Worm (Caenorhabditis elegans) whole organism, L1 larva: Measurements from ENCODE around the gene pch-2.

Experiments
- C04F5.9 ChIP-seq: sonication (generic microtip); optimal IDR thresholded peaks from 2 replicates; lab custom pipeline; 2016; ENCODE audit warnings: missing genetic modification characterization, missing compliant biosample characterization
- C16A3.4 ChIP-seq: fragments of 150-350 bp; optimal IDR thresholded peaks from 2 replicates; lab custom pipeline; 2014; ENCODE audit warnings: missing biosample characterization, missing genetic modification characterization
- F16B12.6 ChIP-seq: fragments of 150-350 bp; optimal IDR thresholded peaks from 2 replicates; lab custom pipeline; 2014; ENCODE audit warnings: missing biosample characterization, missing genetic modification characterization
- Y116A8C.19 ChIP-seq: sonication (generic microtip); optimal IDR thresholded peaks from 2 replicates; lab custom pipeline; 2016; ENCODE audit warnings: missing compliant biosample characterization, missing genetic modification characterization, borderline replicate concordance
- aha-1 ChIP-seq: fragments of 150-350 bp; optimal IDR thresholded peaks from 2 replicates; lab custom pipeline; 2014; ENCODE audit warnings: missing biosample characterization, missing genetic modification characterization
- blmp-1 ChIP-seq: fragments of 150-350 bp; optimal IDR thresholded peaks from 2 replicates; lab custom pipeline; 2014; ENCODE audit warnings: missing biosample characterization, missing genetic modification characterization
- ceh-82 ChIP-seq, 3 experiments: fragments of 150-350 bp in 1 of 3; sonication (generic microtip) in 2 of 3; optimal IDR thresholded peaks; 2 replicates each; lab custom pipeline; 2014 to 2017; ENCODE audit warnings: missing biosample characterization in 3 of 3, missing genetic modification characterization in 3 of 3
- ceh-90 ChIP-seq: sonication (generic microtip); optimal IDR thresholded peaks from 2 replicates; lab custom pipeline; 2016; ENCODE audit warnings: missing genetic modification characterization, missing compliant biosample characterization
- ces-1 ChIP-seq: fragments of 150-350 bp; optimal IDR thresholded peaks from 2 replicates; lab custom pipeline; 2014; ENCODE audit warnings: missing biosample characterization, missing genetic modification reagents, missing genetic modification characterization
- dpl-1 ChIP-seq, 3 experiments: fragments of 150-350 bp in 2 of 3; sonication (generic microtip) in 1 of 3; optimal IDR thresholded peaks; 2 replicates each; lab custom pipeline; 2014 to 2017; ENCODE audit warnings: missing biosample characterization in 3 of 3, missing genetic modification characterization in 3 of 3, missing genetic modification reagents in 3 of 3
- efl-1 ChIP-seq, 4 experiments: fragments of 150-350 bp; optimal IDR thresholded peaks in 3 of 4; peaks in 1 of 4; 1 replicate in 1 of 4; 2 replicates in 3 of 4; lab custom pipeline; 2014; ENCODE audit warnings: missing biosample characterization in 2 of 4, missing genetic modification characterization in 2 of 4, missing genetic modification reagents in 2 of 4
- efl-3 ChIP-seq: fragments of 200-800 bp; sonication (Bioruptor generic); optimal IDR thresholded peaks from 2 replicates; lab custom pipeline; 2018; ENCODE audit warnings: mild to moderate bottlenecking, missing genetic modification characterization, missing compliant biosample characterization
- egl-27 ChIP-seq, 2 experiments: fragments of 150-350 bp in 1 of 2; sonication (generic microtip); optimal IDR thresholded peaks; 3 replicates each; lab custom pipeline; 2017 to 2018; ENCODE audit warnings: missing biosample characterization in 2 of 2, missing genetic modification characterization in 2 of 2, missing genetic modification reagents in 2 of 2
- elt-2 ChIP-seq: sonication (generic microtip); optimal IDR thresholded peaks from 2 replicates; lab custom pipeline; 2016; ENCODE audit warnings: missing genetic modification characterization, mild to moderate bottlenecking, inconsistent platforms, missing compliant biosample characterization, missing genetic modification reagents
- elt-3 ChIP-seq, 6 experiments: fragments of 150-350 bp in 1 of 6; sonication (generic microtip); optimal IDR thresholded peaks; 2 replicates each; lab custom pipeline; 2017 to 2018; ENCODE audit warnings: missing biosample characterization in 6 of 6, missing genetic modification characterization in 6 of 6, inconsistent platforms in 1 of 6
- fkh-10 ChIP-seq: sonication (generic microtip); optimal IDR thresholded peaks from 2 replicates; lab custom pipeline; 2017; ENCODE audit warnings: missing biosample characterization, missing genetic modification reagents, missing genetic modification characterization
- fkh-4 ChIP-seq: sonication (generic microtip); optimal IDR thresholded peaks from 2 replicates; lab custom pipeline; 2016; ENCODE audit warnings: missing compliant biosample characterization, missing genetic modification characterization, borderline replicate concordance
- fos-1 ChIP-seq: fragments of 150-350 bp; optimal IDR thresholded peaks from 2 replicates; lab custom pipeline; 2014; ENCODE audit warnings: missing biosample characterization, missing genetic modification characterization
- grh-1 ChIP-seq: fragments of 200-800 bp; sonication (Bioruptor generic); IDR thresholded peaks from 2 replicates; pipeline ENCODE4 v1.3.6; 2022; ENCODE audit warnings: missing genetic modification reagents, missing genetic modification characterization, missing compliant biosample characterization
- hlh-4 ChIP-seq: sonication (generic microtip); optimal IDR thresholded peaks from 2 replicates; lab custom pipeline; 2016; ENCODE audit warnings: mild to moderate bottlenecking, missing genetic modification characterization, missing compliant biosample characterization
- isw-1 ChIP-seq: fragments of 200-800 bp; sonication (Bioruptor generic); IDR thresholded peaks from 2 replicates; pipeline ENCODE4 v1.3.6; 2022; ENCODE audit warnings: missing genetic modification characterization, missing compliant biosample characterization
- jun-1 ChIP-seq: fragments of 150-350 bp; optimal IDR thresholded peaks from 2 replicates; lab custom pipeline; 2014; ENCODE audit warnings: missing biosample characterization, missing genetic modification reagents, missing genetic modification characterization
- lin-14 ChIP-seq: fragments of 200-800 bp; sonication (Bioruptor generic); optimal IDR thresholded peaks from 2 replicates; lab custom pipeline; 2018; ENCODE audit warnings: mild to moderate bottlenecking, missing genetic modification characterization, moderate library complexity, missing compliant biosample characterization
- lin-35 ChIP-seq, 2 experiments: fragments of 150-350 bp; optimal IDR thresholded peaks; 2 replicates each; lab custom pipeline; 2014; ENCODE audit warnings: missing biosample characterization in 2 of 2, missing genetic modification characterization in 2 of 2, missing genetic modification reagents in 2 of 2
- lin-39 ChIP-seq: fragments of 150-350 bp; optimal IDR thresholded peaks from 2 replicates; lab custom pipeline; 2014; ENCODE audit warnings: missing biosample characterization, missing genetic modification reagents, missing genetic modification characterization
- lsy-2 ChIP-seq, 2 experiments: fragments of 150-350 bp; optimal IDR thresholded peaks; 2 replicates each; lab custom pipeline; 2014; ENCODE audit warnings: missing biosample characterization in 2 of 2, missing genetic modification characterization in 2 of 2
- mab-9 ChIP-seq: fragments of 200-800 bp; sonication (Bioruptor generic); IDR thresholded peaks from 2 replicates; pipeline ENCODE4 v1.3.6; 2022; ENCODE audit warnings: missing genetic modification reagents, missing genetic modification characterization, missing compliant biosample characterization
- mef-2 ChIP-seq: fragments of 150-350 bp; optimal IDR thresholded peaks from 2 replicates; lab custom pipeline; 2014; ENCODE audit warnings: missing biosample characterization, missing genetic modification characterization
- mep-1 ChIP-seq: fragments of 150-350 bp; optimal IDR thresholded peaks from 2 replicates; lab custom pipeline; 2014; ENCODE audit warnings: missing biosample characterization, missing genetic modification characterization
- nhr-237 ChIP-seq: fragments of 150-350 bp; optimal IDR thresholded peaks from 2 replicates; lab custom pipeline; 2014; ENCODE audit warnings: missing biosample characterization, missing genetic modification characterization
- nhr-47 ChIP-seq: sonication (generic microtip); optimal IDR thresholded peaks from 2 replicates; lab custom pipeline; 2016; ENCODE audit warnings: mild to moderate bottlenecking, missing genetic modification characterization, moderate library complexity, missing compliant biosample characterization
- nhr-76 ChIP-seq: sonication (generic microtip); optimal IDR thresholded peaks from 2 replicates; lab custom pipeline; 2017; ENCODE audit warnings: missing biosample characterization, missing genetic modification characterization
- nhr-85 ChIP-seq: sonication (generic microtip); peaks from one replicate; lab custom pipeline; 2016; ENCODE audit warnings: missing genetic modification characterization, inconsistent platforms, missing compliant biosample characterization
- nhr-90 ChIP-seq: sonication (generic microtip); optimal IDR thresholded peaks from 2 replicates; lab custom pipeline; 2016; ENCODE audit warnings: mild to moderate bottlenecking, missing genetic modification characterization, missing compliant biosample characterization; ENCODE audit not compliant: poor library complexity
- pqm-1 ChIP-seq: sonication (generic microtip); optimal IDR thresholded peaks from 3 replicates; lab custom pipeline; 2017; ENCODE audit warnings: missing biosample characterization, missing genetic modification characterization
- rnt-1 ChIP-seq: sonication (generic microtip); optimal IDR thresholded peaks from 2 replicates; lab custom pipeline; 2016; ENCODE audit warnings: mild to moderate bottlenecking, missing genetic modification characterization, moderate library complexity, missing compliant biosample characterization
- skn-1 ChIP-seq: fragments of 150-350 bp; optimal IDR thresholded peaks from 2 replicates; lab custom pipeline; 2014; ENCODE audit warnings: missing biosample characterization, missing genetic modification characterization
- snu-23 ChIP-seq: sonication (generic microtip); optimal IDR thresholded peaks from 2 replicates; lab custom pipeline; 2016; ENCODE audit warnings: missing genetic modification characterization, missing compliant biosample characterization
- sup-37 ChIP-seq: fragments of 200-800 bp; sonication (Bioruptor generic); optimal IDR thresholded peaks from 2 replicates; lab custom pipeline; 2018; ENCODE audit warnings: mild to moderate bottlenecking, missing genetic modification characterization, missing compliant biosample characterization
- unc-130 ChIP-seq: fragments of 150-350 bp; optimal IDR thresholded peaks from 2 replicates; lab custom pipeline; 2017; ENCODE audit warnings: missing biosample characterization, missing genetic modification characterization, inconsistent platforms
- unc-30 ChIP-seq: sonication (generic microtip); optimal IDR thresholded peaks from 2 replicates; lab custom pipeline; 2017; ENCODE audit warnings: missing biosample characterization, missing genetic modification characterization
- unc-62 ChIP-seq: fragments of 150-350 bp; optimal IDR thresholded peaks from 2 replicates; lab custom pipeline; 2014; ENCODE audit warnings: missing biosample characterization, missing genetic modification reagents, missing genetic modification characterization
- unc-86 ChIP-seq: sonication (generic microtip); optimal IDR thresholded peaks from 2 replicates; lab custom pipeline; 2016; ENCODE audit warnings: missing genetic modification characterization, missing compliant biosample characterization
- unc-98 ChIP-seq: fragments of 200-800 bp; sonication (Bioruptor generic); IDR thresholded peaks from 2 replicates; pipeline ENCODE4 v1.3.6; 2022; ENCODE audit warnings: missing genetic modification characterization, missing compliant biosample characterization
- vab-15 ChIP-seq: sonication (generic microtip); optimal IDR thresholded peaks from 2 replicates; lab custom pipeline; 2017; ENCODE audit warnings: missing genotype, mild to moderate bottlenecking, missing genetic modification characterization, missing compliant biosample characterization
- xbp-1 ChIP-seq: sonication (generic microtip); optimal IDR thresholded peaks from 2 replicates; lab custom pipeline; 2016; ENCODE audit warnings: missing genetic modification characterization, missing compliant biosample characterization
- ztf-11 ChIP-seq, 2 experiments: sonication (generic microtip); optimal IDR thresholded peaks; 2 replicates each; lab custom pipeline; 2016 to 2017; ENCODE audit warnings: missing genetic modification characterization in 2 of 2, missing biosample characterization in 1 of 2, missing compliant biosample characterization in 1 of 2

pch-2 gene

ce11 chrII:8126132-8126531 is 32.0 kb upstream of the pch-2 start (continued):
- TF ChIP-seq unc-98 (GFP tag; lab: Robert Waterston, UW): no peak
- TF ChIP-seq nhr-237 (tag; lab: Kevin White, UChicago): no peak
- peak; percentile 1 for TF ChIP-seq jun-1 (tag; lab: Kevin White, UChicago)
- no peak for TF ChIP-seq ceh-90 (tag; lab: Kevin White, UChicago)
- TF ChIP-seq grh-1 (GFP tag; lab: Robert Waterston, UW): no peak
- no peak for TF ChIP-seq pqm-1 (tag; lab: Kevin White, UChicago)
- no peak for TF ChIP-seq unc-30 (tag; lab: Kevin White, UChicago)
- TF ChIP-seq unc-86 (tag; lab: Kevin White, UChicago): peak; percentile 30
- TF ChIP-seq egl-27 (tag; optimal IDR thresholded peaks at IDR 0.05; lab: Kevin White, UChicago): peak in 1 of 2 experiments; percentile 14
- TF ChIP-seq mep-1 (tag; lab: Kevin White, UChicago): peak; percentile 57
- peak; percentile 45 for TF ChIP-seq nhr-47 (tag; lab: Kevin White, UChicago)
- no peak for TF ChIP-seq C16A3.4 (tag; lab: Kevin White, UChicago)
- no peak for TF ChIP-seq aha-1
- peak; percentile 7 for TF ChIP-seq fkh-10
- no peak for TF ChIP-seq hlh-4 (tag; lab: Kevin White, UChicago)
- peak; percentile 34 for TF ChIP-seq skn-1
- no peak for TF ChIP-seq mef-2
- TF ChIP-seq ztf-11 (tag; optimal IDR thresholded peaks at IDR 0.05; lab: Kevin White, UChicago): peak in 1 of 2 experiments; percentile 12
- TF ChIP-seq unc-62 (GFP tag; lab: Kevin White, UChicago): no peak
- no peak for TF ChIP-seq vab-15 (tag; lab: Kevin White, UChicago)
- peak; percentile 37 for TF ChIP-seq F16B12.6 (tag; lab: Kevin White, UChicago)
- no peak for TF ChIP-seq nhr-76 (tag; lab: Kevin White, UChicago)
- peak; percentile 31 for TF ChIP-seq fos-1
- TF ChIP-seq elt-3 (tag; optimal IDR thresholded peaks at IDR 0.05; lab: Kevin White, UChicago): no peak
- TF ChIP-seq sup-37: no peak
- TF ChIP-seq unc-130: no peak
- TF ChIP-seq ces-1: no peak
- no peak for TF ChIP-seq nhr-90 (tag; lab: Kevin White, UChicago)
- peak; percentile 24 for TF ChIP-seq snu-23 (GFP tag; lab: Kevin White, UChicago)
- TF ChIP-seq dpl-1 (GFP tag; optimal IDR thresholded peaks at IDR 0.05; lab: Kevin White, UChicago): no peak
- no peak for TF ChIP-seq elt-2 (tag; lab: Kevin White, UChicago)
- TF ChIP-seq lin-39 (tag; lab: Kevin White, UChicago): no peak
- TF ChIP-seq mab-9 (GFP tag; lab: Robert Waterston, UW): no peak
- TF ChIP-seq C04F5.9 (tag; lab: Kevin White, UChicago): no peak
- peak in 1 of 2 experiments; percentile 8 for TF ChIP-seq efl-1 (optimal IDR thresholded peaks at IDR 0.05; lab: Kevin White, UChicago)
- peak in 1 of 2 experiments; percentile 0 for TF ChIP-seq efl-1 (GFP tag; optimal IDR thresholded peaks at IDR 0.05 in 1 of 2; lab: Kevin White, UChicago)
- TF ChIP-seq isw-1: no peak

ce11 chrII:8126617-8127016 is 31.5 kb upstream of the pch-2 start:
- no peak for TF ChIP-seq skn-1
- no peak for TF ChIP-seq vab-15 (tag; lab: Kevin White, UChicago)
- TF ChIP-seq ztf-11 (tag; optimal IDR thresholded peaks at IDR 0.05; lab: Kevin White, UChicago): no peak
- no peak for TF ChIP-seq efl-3 (GFP tag; lab: Kevin White, UChicago)
- no peak for TF ChIP-seq blmp-1 (tag; lab: Kevin White, UChicago)
- TF ChIP-seq rnt-1 (tag; lab: Kevin White, UChicago): peak; percentile 19

- TF ChIP-seq lin-35 (GFP tag; optimal IDR thresholded peaks at IDR 0.05; lab: Kevin White, UChicago): peak in 1 of 2 experiments; percentile 36
- TF ChIP-seq elt-2 (tag; lab: Kevin White, UChicago): peak; percentile 68
- no peak for TF ChIP-seq fkh-4 (tag; lab: Kevin White, UChicago)
- TF ChIP-seq pqm-1 (tag; lab: Kevin White, UChicago): peak; percentile 31
- peak; percentile 7 for TF ChIP-seq lin-14 (GFP tag; lab: Kevin White, UChicago)
- no peak for TF ChIP-seq C04F5.9 (tag; lab: Kevin White, UChicago)
- no peak for TF ChIP-seq xbp-1 (tag; lab: Kevin White, UChicago)
- TF ChIP-seq lsy-2 (tag; optimal IDR thresholded peaks at IDR 0.05; lab: Kevin White, UChicago): peak in 1 of 2 experiments; percentile 4
- no peak for TF ChIP-seq ceh-82 (tag; optimal IDR thresholded peaks at IDR 0.05; lab: Kevin White, UChicago)
- TF ChIP-seq jun-1 (tag; lab: Kevin White, UChicago): no peak
- TF ChIP-seq Y116A8C.19: no peak
- no peak for TF ChIP-seq mef-2
- peak; percentile 17 for TF ChIP-seq nhr-85 (tag; lab: Kevin White, UChicago)
Measured at ce11 chrII:8127290-8127689, 30.9 kb upstream of the pch-2 start.
